Fruit fly (Drosophila melanogaster) whole organism, embryonic: ENCODE data around the gene Cpr97Ea.

Experiments used
- Bdp1 ChIP-seq: fragments of 200-800 bp; sonication (Bioruptor generic); optimal IDR thresholded peaks from 3 replicates; lab custom pipeline; 2016; ENCODE audit warnings: missing biosample characterization, missing genetic modification characterization
- Bgb ChIP-seq: fragments of 200-800 bp; sonication (Bioruptor generic); IDR thresholded peaks from 2 replicates; pipeline ENCODE4 v1.3.6; 2022; ENCODE audit warnings: missing biosample characterization, missing genetic modification characterization; ENCODE audit not compliant: partially characterized antibody
- CG10274 ChIP-seq: fragments of 200-800 bp; sonication (Bioruptor generic); optimal IDR thresholded peaks from 3 replicates; lab custom pipeline; 2017; ENCODE audit warnings: missing biosample characterization, mild to moderate bottlenecking, missing genetic modification characterization
- CG10959 ChIP-seq: fragments of 200-800 bp; sonication (Bioruptor generic); IDR thresholded peaks from 2 replicates; pipeline ENCODE4 v1.3.6; 2022; ENCODE audit warnings: missing biosample characterization, missing genetic modification characterization
- CG13287 ChIP-seq: fragments of 200-800 bp; sonication (Bioruptor generic); IDR thresholded peaks from 2 replicates; pipeline ENCODE4 v1.3.6; 2022; ENCODE audit warnings: missing biosample characterization, missing genetic modification characterization; ENCODE audit not compliant: partially characterized antibody
- CG14441 ChIP-seq: fragments of 200-800 bp; sonication (Bioruptor generic); IDR thresholded peaks from 2 replicates; pipeline ENCODE4 v1.3.6; 2022; ENCODE audit warnings: missing biosample characterization, missing genetic modification characterization
- CG15011 ChIP-seq: fragments of 200-800 bp; sonication (Bioruptor generic); optimal IDR thresholded peaks from 3 replicates; lab custom pipeline; 2018; ENCODE audit warnings: missing biosample characterization, mild to moderate bottlenecking, missing genetic modification characterization
- CG15073 ChIP-seq: fragments of 200-800 bp; sonication (Bioruptor generic); optimal IDR thresholded peaks from 2 replicates; lab custom pipeline; 2016; ENCODE audit warnings: missing biosample characterization, missing genetic modification characterization
- CG2129 ChIP-seq: fragments of 200-800 bp; sonication (Bioruptor generic); IDR thresholded peaks from 2 replicates; pipeline ENCODE4 v1.3.6; 2022; ENCODE audit warnings: missing biosample characterization, missing genetic modification characterization; ENCODE audit not compliant: partially characterized antibody
- CG3281 ChIP-seq: fragments of 200-800 bp; sonication (Bioruptor generic); optimal IDR thresholded peaks from 3 replicates; lab custom pipeline; 2017; ENCODE audit warnings: missing biosample characterization, mild to moderate bottlenecking, missing genetic modification characterization
- CG42726 ChIP-seq: fragments of 200-800 bp; sonication (Bioruptor generic); IDR thresholded peaks from 2 replicates; pipeline ENCODE4 v1.3.6; 2022; ENCODE audit warnings: missing biosample characterization, missing genetic modification characterization; ENCODE audit not compliant: partially characterized antibody
- CG6175 ChIP-seq: fragments of 200-800 bp; sonication (Bioruptor generic); IDR thresholded peaks from 3 replicates; pipeline ENCODE4 v1.3.6; 2022; ENCODE audit warnings: missing biosample characterization, missing genetic modification characterization
- CG8765 ChIP-seq: fragments of 200-800 bp; sonication (Bioruptor generic); IDR thresholded peaks from 2 replicates; pipeline ENCODE4 v1.3.6; 2022; ENCODE audit warnings: missing biosample characterization, missing genetic modification characterization
- CG9797 ChIP-seq: fragments of 200-800 bp; sonication (Bioruptor generic); optimal IDR thresholded peaks from 3 replicates; lab custom pipeline; 2018; ENCODE audit warnings: missing biosample characterization, mild to moderate bottlenecking, missing genetic modification characterization
- CoRest ChIP-seq: fragments of 200-800 bp; sonication (Bioruptor generic); optimal IDR thresholded peaks from 3 replicates; lab custom pipeline; 2018; ENCODE audit warnings: missing biosample characterization, mild to moderate bottlenecking, missing genetic modification characterization, moderate library complexity
- Dbx ChIP-seq: fragments of 200-800 bp; sonication (Bioruptor generic); IDR thresholded peaks from 3 replicates; pipeline ENCODE4 v1.3.6; 2022; ENCODE audit warnings: missing biosample characterization, missing genetic modification characterization
- Dfd ChIP-seq, 2 experiments: fragments of >200 bp; optimal IDR thresholded peaks; 2 replicates each; lab custom pipeline; 2017; ENCODE audit warnings: missing biosample characterization in 2 of 2, missing genetic modification characterization in 2 of 2
- E2f2 ChIP-seq: fragments of 200-800 bp; sonication (Bioruptor generic); IDR thresholded peaks from 2 replicates; pipeline ENCODE4 v1.3.6; 2022; ENCODE audit warnings: missing biosample characterization, missing genetic modification characterization
- Ets65A ChIP-seq: fragments of 200-800 bp; sonication (Bioruptor generic); peaks from one replicate; lab custom pipeline; 2016; ENCODE audit warnings: missing biosample characterization, missing genetic modification characterization
- Ets97D ChIP-seq: fragments of 200-800 bp; sonication (Bioruptor generic); optimal IDR thresholded peaks from 3 replicates; lab custom pipeline; 2016; ENCODE audit warnings: missing biosample characterization, missing genetic modification characterization
- Fer3 ChIP-seq: fragments of 200-800 bp; sonication (Bioruptor generic); optimal IDR thresholded peaks from 2 replicates; lab custom pipeline; 2018; ENCODE audit warnings: missing biosample characterization, mild to moderate bottlenecking, missing genetic modification characterization, moderate library complexity
- Hey ChIP-seq: fragments of 200-800 bp; sonication (Bioruptor generic); optimal IDR thresholded peaks from 3 replicates; lab custom pipeline; 2018; ENCODE audit warnings: missing biosample characterization, mild to moderate bottlenecking, missing genetic modification characterization
- HmgZ ChIP-seq: fragments of 200-800 bp; sonication (Bioruptor generic); optimal IDR thresholded peaks from 2 replicates; lab custom pipeline; 2018; ENCODE audit warnings: missing biosample characterization, mild to moderate bottlenecking, missing genetic modification characterization
- Kr ChIP-seq: fragments of 200-800 bp; sonication (Bioruptor generic); optimal IDR thresholded peaks from 2 replicates; lab custom pipeline; 2017; ENCODE audit warnings: missing biosample characterization, mild to moderate bottlenecking, missing genetic modification characterization
- Lim3 ChIP-seq: fragments of 200-800 bp; sonication (Bioruptor generic); IDR thresholded peaks from 2 replicates; pipeline ENCODE4 v1.3.6; 2022; ENCODE audit warnings: missing biosample characterization, missing genetic modification characterization
- Mes4 ChIP-seq: fragments of 200-800 bp; sonication (Bioruptor generic); optimal IDR thresholded peaks from 2 replicates; lab custom pipeline; 2016; ENCODE audit warnings: missing biosample characterization, missing genetic modification characterization
- Myb ChIP-seq: fragments of 200-800 bp; sonication (Bioruptor generic); optimal IDR thresholded peaks from 2 replicates; lab custom pipeline; 2016; ENCODE audit warnings: missing biosample characterization, missing genetic modification characterization
- Nf-YC ChIP-seq: fragments of 200-800 bp; optimal IDR thresholded peaks from 3 replicates; lab custom pipeline; 2019; ENCODE audit warnings: missing biosample characterization, mild to moderate bottlenecking, missing genetic modification characterization, moderate library complexity
- Pdp1 ChIP-seq, 2 experiments: fragments of 200-800 bp; sonication (Bioruptor generic); optimal IDR thresholded peaks; 3 replicates each; lab custom pipeline; 2016; ENCODE audit warnings: missing biosample characterization in 2 of 2, missing genetic modification characterization in 2 of 2, mild to moderate bottlenecking in 1 of 2, moderate library complexity in 1 of 2
- Poxn ChIP-seq: fragments of 200-800 bp; sonication (Bioruptor generic); IDR thresholded peaks from 2 replicates; pipeline ENCODE4 v1.3.6; 2022; ENCODE audit warnings: missing biosample characterization, missing genetic modification characterization
- Ravus ChIP-seq: fragments of 200-800 bp; sonication (Bioruptor generic); IDR thresholded peaks from 2 replicates; pipeline ENCODE4 v1.3.6; 2022; ENCODE audit warnings: missing biosample characterization, missing genetic modification characterization
- Sox102F ChIP-seq: fragments of 200-800 bp; sonication (Bioruptor generic); optimal IDR thresholded peaks from 2 replicates; lab custom pipeline; 2018; ENCODE audit warnings: missing biosample characterization, mild to moderate bottlenecking, missing genetic modification characterization, moderate library complexity
- TFAM ChIP-seq: fragments of 200-800 bp; sonication (Bioruptor generic); optimal IDR thresholded peaks from 2 replicates; lab custom pipeline; 2017; ENCODE audit warnings: missing biosample characterization, missing genetic modification characterization, inconsistent platforms
- ab ChIP-seq: fragments of 200-800 bp; sonication (Bioruptor generic); optimal IDR thresholded peaks from 2 replicates; lab custom pipeline; 2016; ENCODE audit warnings: missing biosample characterization, missing genetic modification characterization
- aop ChIP-seq: fragments of 200-800 bp; sonication (Bioruptor generic); IDR thresholded peaks from 2 replicates; pipeline ENCODE4 v1.3.6; 2022; ENCODE audit warnings: missing biosample characterization, missing genetic modification characterization
- bbx ChIP-seq: fragments of 200-800 bp; sonication (Bioruptor generic); IDR thresholded peaks from 2 replicates; pipeline ENCODE4 v1.3.6; 2022; ENCODE audit warnings: missing biosample characterization, missing genetic modification characterization; ENCODE audit not compliant: partially characterized antibody
- bsh ChIP-seq, 2 experiments: fragments of 200-800 bp; sonication (Bioruptor generic); optimal IDR thresholded peaks; 2 replicates each; lab custom pipeline; 2017 to 2018; ENCODE audit warnings: mild to moderate bottlenecking in 2 of 2, missing biosample characterization in 2 of 2, missing genetic modification characterization in 2 of 2, moderate library complexity in 1 of 2
- gfzf ChIP-seq: fragments of 200-800 bp; sonication (Bioruptor generic); optimal IDR thresholded peaks from 2 replicates; lab custom pipeline; 2016; ENCODE audit warnings: missing biosample characterization, mild to moderate bottlenecking, missing genetic modification characterization, moderate library complexity
- gt ChIP-seq: fragments of 200-800 bp; sonication (Bioruptor generic); IDR thresholded peaks from 2 replicates; pipeline ENCODE4 v1.3.6; 2022; ENCODE audit warnings: missing biosample characterization, missing genetic modification characterization
- ind ChIP-seq: fragments of 200-800 bp; sonication (Bioruptor generic); optimal IDR thresholded peaks from 3 replicates; lab custom pipeline; 2016; ENCODE audit warnings: missing biosample characterization, missing genetic modification characterization
- inv ChIP-seq: fragments of 200-800 bp; sonication (Bioruptor generic); IDR thresholded peaks from 2 replicates; pipeline ENCODE4 v1.3.6; 2022; ENCODE audit warnings: missing biosample characterization, missing genetic modification characterization; ENCODE audit not compliant: partially characterized antibody
- mirr ChIP-seq: fragments of 200-800 bp; sonication (Bioruptor generic); optimal IDR thresholded peaks from 3 replicates; lab custom pipeline; 2018; ENCODE audit warnings: missing biosample characterization, mild to moderate bottlenecking, missing genetic modification characterization
- nerfin-2 ChIP-seq: fragments of 200-800 bp; sonication (Bioruptor generic); IDR thresholded peaks from 2 replicates; pipeline ENCODE4 v1.3.6; 2022; ENCODE audit warnings: missing biosample characterization, missing genetic modification characterization; ENCODE audit not compliant: partially characterized antibody
- pan ChIP-seq, 4 experiments: fragments of >200 bp in 3 of 4; fragments of 200-800 bp in 1 of 4; sonication (Bioruptor generic) in 1 of 4; optimal IDR thresholded peaks in 3 of 4; IDR thresholded peaks in 1 of 4; 2 replicates each; pipeline versions ENCODE4 v1.3.6 to Lab custom; 2017 to 2022; ENCODE audit warnings: missing biosample characterization in 2 of 4, missing genetic modification characterization in 2 of 4, mixed read lengths in 1 of 4
- ranshi ChIP-seq: fragments of 200-800 bp; sonication (Bioruptor generic); IDR thresholded peaks from 2 replicates; pipeline ENCODE4 v1.3.6; 2022; ENCODE audit warnings: missing biosample characterization, missing genetic modification characterization
- shn ChIP-seq: fragments of 200-800 bp; sonication (Bioruptor generic); optimal IDR thresholded peaks from 3 replicates; lab custom pipeline; 2016; ENCODE audit warnings: missing biosample characterization, missing genetic modification characterization
- tx ChIP-seq: fragments of 200-800 bp; sonication (Bioruptor generic); optimal IDR thresholded peaks from 2 replicates; lab custom pipeline; 2016; ENCODE audit warnings: missing biosample characterization, missing genetic modification characterization
- vnd ChIP-seq: fragments of 200-800 bp; sonication (Bioruptor generic); IDR thresholded peaks from 3 replicates; pipeline ENCODE4 v1.3.6; 2022; ENCODE audit warnings: missing biosample characterization, missing genetic modification characterization; ENCODE audit not compliant: partially characterized antibody
- yki ChIP-seq: fragments of >200 bp; optimal IDR thresholded peaks from 3 replicates; lab custom pipeline; 2018
- z ChIP-seq: fragments of 200-800 bp; sonication (Bioruptor generic); IDR thresholded peaks from 3 replicates; pipeline ENCODE4 v1.3.6; 2022; ENCODE audit warnings: missing biosample characterization, missing genetic modification characterization

Cpr97Ea gene

dm6 chr3R:27116465-27117092 is 29.0 kb upstream of the Cpr97Ea start, which contains the start of the genes CG6066 and CG5880 (continued):
- TF ChIP-seq CG10274 (GFP tag; lab: Kevin White, UChicago) (no peak), ind (GFP tag; lab: Kevin White, UChicago) (no peak), Dbx (GFP tag; lab: Robert Waterston, UW) (no peak), Sox102F (no peak), shn (GFP tag; lab: Kevin White, UChicago) (no peak), aop (GFP tag; lab: Robert Waterston, UW) (no peak), HmgZ (tag; lab: Kevin White, UChicago) (no peak), tx (GFP tag; lab: Kevin White, UChicago) (no peak), CG13287 (GFP tag; lab: Robert Waterston, UW) (peak; percentile 91), ab (GFP tag; lab: Kevin White, UChicago) (no peak), CG15011 (GFP tag; lab: Kevin White, UChicago) (no peak), bsh (GFP tag; optimal IDR thresholded peaks at IDR 0.05; lab: Kevin White, UChicago) (no peak), CG2129 (GFP tag; lab: Robert Waterston, UW) (peak; percentile 63; the same call in 1 of the 2 replicates), gfzf (peak; percentile 47), Bgb (GFP tag; lab: Robert Waterston, UW) (peak; percentile 85), CG15073 (GFP tag; lab: Kevin White, UChicago) (no peak), Hey (tag; lab: Kevin White, UChicago) (no peak), Pdp1 (GFP tag; optimal IDR thresholded peaks at IDR 0.05; lab: Kevin White, UChicago) (no peak), yki (lab: Kevin White, UChicago) (no peak), gt (GFP tag; lab: Robert Waterston, UW) (no peak), CG9797 (GFP tag; lab: Kevin White, UChicago) (peak; percentile 80), CG14441 (GFP tag; lab: Robert Waterston, UW) (no peak), Lim3 (GFP tag; lab: Robert Waterston, UW) (no peak), Myb (GFP tag; lab: Kevin White, UChicago) (peak; percentile 29), Poxn (no peak), E2f2 (peak; percentile 48), CoRest (tag; lab: Kevin White, UChicago) (no peak), CG8765 (GFP tag; lab: Robert Waterston, UW) (no peak), CG3281 (GFP tag; lab: Kevin White, UChicago) (no peak), Ets65A (peak; percentile 87), Fer3 (no peak), Mes4 (GFP tag; lab: Kevin White, UChicago) (no peak), Kr (GFP tag; lab: Kevin White, UChicago) (no peak), z (GFP tag; lab: Robert Waterston, UW) (no peak), CG10959 (GFP tag; lab: Robert Waterston, UW) (no peak), bbx (GFP tag; lab: Robert Waterston, UW) (peak; percentile 90), mirr (GFP tag; lab: Kevin White, UChicago) (no peak), Dfd (GFP tag; optimal IDR thresholded peaks at IDR 0.05; lab: Kevin White, UChicago) (no peak), inv (peak; percentile 70), Ets97D (GFP tag; lab: Kevin White, UChicago) (no peak), Bdp1 (GFP tag; lab: Kevin White, UChicago) (no peak), TFAM (no peak), vnd (peak; percentile 68), Ravus (GFP tag; lab: Robert Waterston, UW) (no peak), ranshi (GFP tag; lab: Robert Waterston, UW) (no peak), nerfin-2 (GFP tag; lab: Robert Waterston, UW) (peak; percentile 71), Nf-YC (tag; lab: Kevin White, UChicago) (no peak), pan (optimal IDR thresholded peaks at IDR 0.05; lab: Kevin White, UChicago) (no peak), pan (GFP tag; optimal IDR thresholded peaks at IDR 0.05 in 1 of 2, IDR thresholded peaks at IDR 0.05 in 1 of 2) (no peak), CG6175 (no peak), CG42726 (peak; percentile 58; the same call in 1 of the 2 replicates)
